Worm (Caenorhabditis elegans): ENCODE data around the gene T05H10.1.

The T05H10.1 gene

DNA sequence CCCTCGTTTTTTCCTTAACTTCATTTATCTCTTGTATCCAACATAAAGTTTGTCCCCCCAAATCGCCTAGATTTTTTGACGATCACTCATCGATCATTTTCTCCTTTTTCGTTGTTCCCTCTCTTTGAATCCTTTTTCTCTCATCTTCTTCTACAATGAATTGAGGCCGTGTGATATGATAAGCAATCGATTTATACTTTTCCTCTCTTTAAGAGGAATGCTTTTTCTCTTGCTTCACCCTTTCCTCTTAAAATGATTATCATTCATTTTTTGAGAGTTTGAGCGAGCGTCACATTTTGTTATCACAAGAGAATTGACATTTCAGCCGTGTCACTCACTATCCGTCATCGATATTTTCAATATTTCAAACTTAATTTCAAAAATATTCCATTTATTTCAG is 35.7 kb downstream of the T05H10.1 start, which contains the start of gene K02C4.5 (continued):
- no peak for TF ChIP-seq unc-39 (tag; optimal IDR thresholded peaks at IDR 0.05)

DNA sequence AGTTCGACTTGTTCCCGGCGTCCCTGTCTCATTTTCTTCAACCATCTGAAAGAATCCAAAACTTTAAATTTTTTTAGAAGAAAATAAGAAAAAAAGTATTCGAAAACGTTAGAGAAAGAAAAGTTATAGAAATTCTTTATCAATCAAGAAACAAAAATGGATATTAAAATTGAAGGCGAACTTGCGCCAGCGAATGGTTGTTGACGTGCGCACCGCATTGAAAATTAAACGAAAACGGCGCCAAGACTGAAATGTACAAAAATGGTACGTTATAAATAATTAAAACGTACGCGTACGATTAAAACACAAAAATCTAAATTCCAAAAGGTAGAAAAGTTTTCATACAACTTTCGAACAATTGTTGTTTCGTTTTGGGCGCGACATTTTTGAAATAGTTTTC is 44.4 kb downstream of the T05H10.1 start, which contains the start of gene K02C4.3:
Gene K02C4.3, minus strand, starts transcription at position 51 of the 400 bp plus-strand sequence.
- TF ChIP-seq lin-15B (tag; optimal IDR thresholded peaks at IDR 0.05): no peak
- TF ChIP-seq pqm-1 (tag; optimal IDR thresholded peaks at IDR 0.05): no peak
- TF ChIP-seq Y48G9A.11 (GFP tag; IDR thresholded peaks at IDR 0.05): no peak
- no peak for TF ChIP-seq spr-3 (GFP tag; optimal IDR thresholded peaks at IDR 0.05)
- TF ChIP-seq mep-1 (tag; optimal IDR thresholded peaks at IDR 0.05): peak; percentile 70
- peak; percentile 40 for TF ChIP-seq rbr-2 (tag; optimal IDR thresholded peaks at IDR 0.05)
- peak; percentile 51 for TF ChIP-seq nhr-6 (tag; optimal IDR thresholded peaks at IDR 0.05)
- TF ChIP-seq daf-8 (GFP tag; IDR thresholded peaks at IDR 0.05): no peak
- TF ChIP-seq T20F7.1 (GFP tag; optimal IDR thresholded peaks at IDR 0.05): peak; percentile 77
- no peak for TF ChIP-seq daf-12 (tag; optimal IDR thresholded peaks at IDR 0.05)
- peak; percentile 72 for TF ChIP-seq dve-1 (tag; optimal IDR thresholded peaks at IDR 0.05; ENCODE audit: insufficient read depth)
- TF ChIP-seq Y105C5A.15 (GFP tag; IDR thresholded peaks at IDR 0.05): no peak
- TF ChIP-seq skn-1 (tag; optimal IDR thresholded peaks at IDR 0.05): no peak
- TF ChIP-seq madf-9 (GFP tag; conservative IDR thresholded peaks at IDR 0.05): no peak
- TF ChIP-seq nhr-76 (tag; optimal IDR thresholded peaks at IDR 0.05): no peak
- TF ChIP-seq nhr-42 (GFP tag; IDR thresholded peaks at IDR 0.05): no peak
- no peak for TF ChIP-seq madf-5 (GFP tag; IDR thresholded peaks at IDR 0.05)
- TF ChIP-seq lin-1 (GFP tag; IDR thresholded peaks at IDR 0.05): no peak
- no peak for TF ChIP-seq Y5F2A.4 (GFP tag; optimal IDR thresholded peaks at IDR 0.05)
- no peak for TF ChIP-seq aly-2 (tag; optimal IDR thresholded peaks at IDR 0.05)
- peak; percentile 37 for TF ChIP-seq snpc-4 (tag; optimal IDR thresholded peaks at IDR 0.05)
- TF ChIP-seq saeg-2 (GFP tag; IDR thresholded peaks at IDR 0.05): no peak
- TF ChIP-seq ceh-44 (GFP tag; IDR thresholded peaks at IDR 0.05): no peak
- TF ChIP-seq sdz-12 (GFP tag; optimal IDR thresholded peaks at IDR 0.05): no peak
- peak; percentile 10 for TF ChIP-seq ztf-7 (tag; optimal IDR thresholded peaks at IDR 0.05)
- no peak for TF ChIP-seq php-3 (GFP tag; IDR thresholded peaks at IDR 0.05)
- TF ChIP-seq spr-1 (tag; optimal IDR thresholded peaks at IDR 0.05): peak; percentile 42
- TF ChIP-seq daf-16 (GFP tag; optimal IDR thresholded peaks at IDR 0.05): no peak
- TF ChIP-seq daf-16 (tag; optimal IDR thresholded peaks at IDR 0.05): no peak
- no peak for TF ChIP-seq ces-1 (GFP tag; optimal IDR thresholded peaks at IDR 0.05)
- TF ChIP-seq ceh-82 (tag; optimal IDR thresholded peaks at IDR 0.05): no peak
- peak; percentile 23 for TF ChIP-seq nhr-48 (tag; optimal IDR thresholded peaks at IDR 0.05)
- TF ChIP-seq hlh-30 (tag; optimal IDR thresholded peaks at IDR 0.05; ENCODE audit: insufficient read depth): peak; percentile 42
- no peak for TF ChIP-seq gei-8 (GFP tag; optimal IDR thresholded peaks at IDR 0.05)
- TF ChIP-seq hmg-1.1 (GFP tag; IDR thresholded peaks at IDR 0.05): 0 out of 2 replicates have a peak, but pooled peaks have one; percentile 13
- peak; percentile 42; the same call in 1 of the 2 replicates for TF ChIP-seq dmd-6 (GFP tag; IDR thresholded peaks at IDR 0.05)
- TF ChIP-seq pha-4 (GFP tag; IDR thresholded peaks at IDR 0.05): no peak
- TF ChIP-seq pha-4 (tag; optimal IDR thresholded peaks at IDR 0.05): peak; percentile 14
- TF ChIP-seq nhr-77 (tag; optimal IDR thresholded peaks at IDR 0.05): peak; percentile 45
- peak; percentile 2 for TF ChIP-seq fkh-10 (GFP tag; optimal IDR thresholded peaks at IDR 0.05)
- peak; percentile 27 for TF ChIP-seq nhr-28 (tag; optimal IDR thresholded peaks at IDR 0.05)
- TF ChIP-seq ZK546.5 (tag; optimal IDR thresholded peaks at IDR 0.05): no peak
- TF ChIP-seq nhr-25 (tag; optimal IDR thresholded peaks at IDR 0.05; ENCODE audit: borderline replicate concordance, insufficient read depth): no peak
- peak; percentile 0 for TF ChIP-seq nhr-11 (tag; optimal IDR thresholded peaks at IDR 0.05)
- no peak for TF ChIP-seq ceh-20 (GFP tag; IDR thresholded peaks at IDR 0.05)
- no peak for TF ChIP-seq jun-1 (tag; optimal IDR thresholded peaks at IDR 0.05)
- TF ChIP-seq egl-27 (tag; optimal IDR thresholded peaks at IDR 0.05): no peak
- TF ChIP-seq ceh-32 (tag; optimal IDR thresholded peaks at IDR 0.05; ENCODE audit: poor library complexity): no peak
- TF ChIP-seq F26F4.8 (GFP tag; conservative IDR thresholded peaks at IDR 0.05): no peak
- TF ChIP-seq mes-2 (tag; optimal IDR thresholded peaks at IDR 0.05; ENCODE audit: poor library complexity, severe bottlenecking): peak; percentile 81
